Worm (Caenorhabditis elegans): ENCODE results near the gene Y57G7A.5.
A peak's percentile ranks its signal among the peaks of the same experiment; 100 is the strongest.

Gene Y57G7A.5

DNA sequence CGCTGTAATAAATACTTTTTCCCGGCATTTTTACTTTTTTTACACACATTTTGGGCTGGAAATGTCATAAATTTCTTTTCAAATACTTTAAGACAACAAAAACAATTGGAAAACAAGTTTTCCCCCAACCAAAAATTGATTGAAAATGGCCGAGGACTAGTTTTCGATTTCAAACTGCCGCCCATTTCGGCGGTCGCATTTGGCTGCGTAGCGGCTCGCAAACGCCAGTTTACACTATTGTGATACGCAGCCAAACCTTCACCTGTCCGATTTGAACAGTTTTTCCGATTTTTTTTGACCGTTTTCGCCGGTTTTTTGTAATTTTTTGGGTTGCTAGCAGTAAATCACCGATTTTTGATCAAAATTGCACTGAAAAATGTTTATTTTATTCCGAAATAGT lies 45.1 kb upstream of the Y57G7A.5 start (continued):
- peak; percentile 66 for TF ChIP-seq T26A5.8 (tag; optimal IDR thresholded peaks at IDR 0.05)
- peak; percentile 97 for TF ChIP-seq pbrm-1 (GFP tag; IDR thresholded peaks at IDR 0.05)
- no peak for TF ChIP-seq him-1 (tag; optimal IDR thresholded peaks at IDR 0.05)
- TF ChIP-seq unc-62 (GFP tag; optimal IDR thresholded peaks at IDR 0.05) = peak; percentile 66
- no peak for TF ChIP-seq bed-1 (GFP tag; IDR thresholded peaks at IDR 0.05)
- no peak for TF ChIP-seq akir-1 (GFP tag; optimal IDR thresholded peaks at IDR 0.05)
- peak; percentile 97 for TF ChIP-seq lin-40 (tag; optimal IDR thresholded peaks at IDR 0.05)
- TF ChIP-seq mcd-1 (GFP tag; IDR thresholded peaks at IDR 0.05) = peak; percentile 95
- peak; percentile 97 for TF ChIP-seq F23B12.7 (tag; optimal IDR thresholded peaks at IDR 0.05; ENCODE audit: insufficient read depth)
- no peak for TF ChIP-seq dpff-1 (tag; optimal IDR thresholded peaks at IDR 0.05)
- peak; percentile 89 for TF ChIP-seq B0019.2 (GFP tag; conservative IDR thresholded peaks at IDR 0.05)
- peak; percentile 46 for TF ChIP-seq B0035.1 (tag; optimal IDR thresholded peaks at IDR 0.05)
- TF ChIP-seq sea-2 (GFP tag; IDR thresholded peaks at IDR 0.05) = no peak
- TF ChIP-seq dpl-1 (GFP tag; optimal IDR thresholded peaks at IDR 0.05) = peak; percentile 97
- peak; percentile 95 for TF ChIP-seq athp-1 (tag; optimal IDR thresholded peaks at IDR 0.05)
- TF ChIP-seq lag-1 (GFP tag; IDR thresholded peaks at IDR 0.05) = no peak
- peak; percentile 97 for TF ChIP-seq ekl-4 (GFP tag; IDR thresholded peaks at IDR 0.05)
- no peak for TF ChIP-seq aptf-3 (GFP tag; IDR thresholded peaks at IDR 0.05)
- TF ChIP-seq nfyb-1 (GFP tag; IDR thresholded peaks at IDR 0.05) = peak; percentile 96
- TF ChIP-seq nfya-2 (GFP tag; IDR thresholded peaks at IDR 0.05) = no peak
- peak; percentile 90 for TF ChIP-seq ceh-91 (GFP tag; IDR thresholded peaks at IDR 0.05)
- peak; percentile 77 for TF ChIP-seq madf-10 (tag; optimal IDR thresholded peaks at IDR 0.05)
- peak; percentile 81; the same call in 1 of the 2 replicates for TF ChIP-seq egl-18 (GFP tag; IDR thresholded peaks at IDR 0.05)
- peak; percentile 99 for TF ChIP-seq attf-5 (GFP tag; optimal IDR thresholded peaks at IDR 0.05)
- peak; percentile 10 for TF ChIP-seq lsy-27 (tag; optimal IDR thresholded peaks at IDR 0.05; ENCODE audit: borderline replicate concordance, insufficient read depth)
- peak; percentile 97 for TF ChIP-seq pha-4 (tag; optimal IDR thresholded peaks at IDR 0.05)
- TF ChIP-seq nfya-1 (tag; optimal IDR thresholded peaks at IDR 0.05; ENCODE audit: borderline replicate concordance, insufficient read depth) = no peak
- peak; percentile 92 for TF ChIP-seq snpc-3.4 (tag; optimal IDR thresholded peaks at IDR 0.05)
- peak; percentile 96 for TF ChIP-seq ztf-26 (tag; optimal IDR thresholded peaks at IDR 0.05)
- peak; percentile 73 for TF ChIP-seq ztf-25 (GFP tag; IDR thresholded peaks at IDR 0.05)
- no peak for TF ChIP-seq nhr-179 (tag; optimal IDR thresholded peaks at IDR 0.05)
- peak; percentile 72 for TF ChIP-seq madf-8 (GFP tag; conservative IDR thresholded peaks at IDR 0.05)
- TF ChIP-seq rpc-1 (optimal IDR thresholded peaks at IDR 0.05) = no peak
- no peak for TF ChIP-seq rpc-1 (tag; optimal IDR thresholded peaks at IDR 0.05)
- peak; percentile 84 for TF ChIP-seq lsl-1 (GFP tag; optimal IDR thresholded peaks at IDR 0.05)
- peak; percentile 84 for TF ChIP-seq zfh-2 (GFP tag; conservative IDR thresholded peaks at IDR 0.05)
- peak; percentile 98 for TF ChIP-seq ceh-27 (GFP tag; optimal IDR thresholded peaks at IDR 0.05)
- peak; percentile 80 for TF ChIP-seq cebp-1 (GFP tag; IDR thresholded peaks at IDR 0.05)
- TF ChIP-seq cebp-1 (tag; optimal IDR thresholded peaks at IDR 0.05) = peak; percentile 91
- peak; percentile 49 for TF ChIP-seq F22D6.2 (tag; optimal IDR thresholded peaks at IDR 0.05)
- TF ChIP-seq K12H6.12 (tag; optimal IDR thresholded peaks at IDR 0.05) = peak; percentile 96
- TF ChIP-seq sdz-38 (tag; optimal IDR thresholded peaks at IDR 0.05) = no peak
- peak; percentile 80 for TF ChIP-seq snpc-1.3 (tag; optimal IDR thresholded peaks at IDR 0.05; ENCODE audit: insufficient read depth)
- peak; percentile 94 for TF ChIP-seq ztf-28 (GFP tag; IDR thresholded peaks at IDR 0.05)
- TF ChIP-seq K11D2.4 (GFP tag; IDR thresholded peaks at IDR 0.05) = peak; percentile 94
- peak; percentile 75 for TF ChIP-seq ztf-22 (GFP tag; optimal IDR thresholded peaks at IDR 0.05)
- TF ChIP-seq ceh-58 (GFP tag; IDR thresholded peaks at IDR 0.05) = peak; percentile 47; the same call in 1 of the 2 replicates
- peak; percentile 97 for TF ChIP-seq D2030.7 (GFP tag; IDR thresholded peaks at IDR 0.05)
- TF ChIP-seq die-1 (tag; optimal IDR thresholded peaks at IDR 0.05) = peak; percentile 40

All from whole organism, young adult.